Fruit fly (Drosophila melanogaster) whole organism, embryonic: ENCODE data around the gene Kat60.
A peak's percentile ranks its signal among the peaks of the same experiment; 100 is the strongest.

Experiments used
- CG10147 ChIP-seq: fragments of 200-800 bp; sonication (Bioruptor generic); optimal IDR thresholded peaks from 2 replicates; lab custom pipeline; 2019; ENCODE audit warnings: missing biosample characterization, mild to moderate bottlenecking, missing genetic modification characterization, moderate library complexity
- CG10274 ChIP-seq: fragments of 200-800 bp; sonication (Bioruptor generic); optimal IDR thresholded peaks from 3 replicates; lab custom pipeline; 2017; ENCODE audit warnings: missing biosample characterization, mild to moderate bottlenecking, missing genetic modification characterization
- CG11560 ChIP-seq: fragments of 200-800 bp; sonication (Bioruptor generic); IDR thresholded peaks from 3 replicates; pipeline ENCODE4 v1.3.6; 2022; ENCODE audit warnings: missing biosample characterization, missing genetic modification characterization
- CG12071 ChIP-seq: fragments of 200-800 bp; sonication (Bioruptor generic); optimal IDR thresholded peaks from 3 replicates; lab custom pipeline; 2018; ENCODE audit warnings: missing biosample characterization, mild to moderate bottlenecking, missing genetic modification characterization
- CG12155 ChIP-seq: fragments of 200-800 bp; sonication (Bioruptor generic); optimal IDR thresholded peaks from 3 replicates; lab custom pipeline; 2016; ENCODE audit warnings: missing biosample characterization, missing genetic modification characterization
- CG12299 ChIP-seq: fragments of 200-800 bp; sonication (Bioruptor generic); optimal IDR thresholded peaks from 2 replicates; lab custom pipeline; 2018; ENCODE audit warnings: missing biosample characterization, mild to moderate bottlenecking, missing genetic modification characterization
- CG13624 ChIP-seq: fragments of 200-800 bp; sonication (Bioruptor generic); optimal IDR thresholded peaks from 2 replicates; lab custom pipeline; 2016; ENCODE audit warnings: missing biosample characterization, missing genetic modification characterization
- CG14014 ChIP-seq: fragments of 200-800 bp; sonication (Bioruptor generic); IDR thresholded peaks from 2 replicates; pipeline ENCODE4 v1.3.6; 2022; ENCODE audit warnings: missing biosample characterization, missing genetic modification characterization
- CG17328 ChIP-seq: fragments of 200-800 bp; sonication (Bioruptor generic); IDR thresholded peaks from 2 replicates; pipeline ENCODE4 v1.3.6; 2022; ENCODE audit warnings: missing biosample characterization, missing genetic modification characterization
- CG30403 ChIP-seq: fragments of 200-800 bp; sonication (Bioruptor generic); optimal IDR thresholded peaks from 3 replicates; lab custom pipeline; 2016; ENCODE audit warnings: missing biosample characterization, missing genetic modification characterization
- CG3847 ChIP-seq: fragments of 200-800 bp; sonication (Bioruptor generic); IDR thresholded peaks from 2 replicates; pipeline ENCODE4 v1.3.6; 2022; ENCODE audit warnings: missing biosample characterization, missing genetic modification characterization
- CG4424 ChIP-seq: fragments of 200-800 bp; sonication (Bioruptor generic); optimal IDR thresholded peaks from 3 replicates; lab custom pipeline; 2016; ENCODE audit warnings: missing biosample characterization, missing genetic modification characterization
- CG5245 ChIP-seq: fragments of 200-800 bp; sonication (Bioruptor generic); optimal IDR thresholded peaks from 3 replicates; lab custom pipeline; 2016; ENCODE audit warnings: missing biosample characterization, missing genetic modification characterization
- CG7987 ChIP-seq: fragments of 200-800 bp; sonication (Bioruptor generic); optimal IDR thresholded peaks from 2 replicates; lab custom pipeline; 2018; ENCODE audit warnings: missing biosample characterization, mild to moderate bottlenecking, missing genetic modification characterization, moderate library complexity
- CG8089 ChIP-seq: fragments of 200-800 bp; sonication (Bioruptor generic); optimal IDR thresholded peaks from 3 replicates; lab custom pipeline; 2016; ENCODE audit warnings: missing biosample characterization, missing genetic modification characterization
- CTCF ChIP-seq: fragments of 200-800 bp; sonication (Bioruptor generic); optimal IDR thresholded peaks from 2 replicates; lab custom pipeline; 2017; ENCODE audit warnings: missing biosample characterization, mild to moderate bottlenecking, missing genetic modification characterization, moderate library complexity
- Drgx ChIP-seq: fragments of 200-800 bp; sonication (Bioruptor generic); IDR thresholded peaks from 2 replicates; pipeline ENCODE4 v1.3.6; 2022; ENCODE audit warnings: missing biosample characterization, missing genetic modification characterization
- Elba2 ChIP-seq: fragments of 200-800 bp; sonication (Bioruptor generic); optimal IDR thresholded peaks from 3 replicates; lab custom pipeline; 2016; ENCODE audit warnings: missing biosample characterization, missing genetic modification characterization
- Gsc ChIP-seq: fragments of 200-800 bp; sonication (Bioruptor generic); IDR thresholded peaks from 2 replicates; pipeline ENCODE4 v1.3.6; 2022; ENCODE audit warnings: missing biosample characterization, missing genetic modification characterization
- H15 ChIP-seq: fragments of 200-800 bp; sonication (Bioruptor generic); IDR thresholded peaks from 3 replicates; pipeline ENCODE4 v1.3.6; 2022; ENCODE audit warnings: missing biosample characterization, missing genetic modification characterization
- HLH54F ChIP-seq: fragments of 200-800 bp; sonication (Bioruptor generic); optimal IDR thresholded peaks from 3 replicates; lab custom pipeline; 2016; ENCODE audit warnings: missing biosample characterization, missing genetic modification characterization
- Hmx ChIP-seq: fragments of 200-800 bp; sonication (Bioruptor generic); optimal IDR thresholded peaks from 2 replicates; lab custom pipeline; 2016; ENCODE audit warnings: missing biosample characterization, missing genetic modification characterization
- Hsf ChIP-seq: fragments of 200-800 bp; sonication (Bioruptor generic); optimal IDR thresholded peaks from 3 replicates; lab custom pipeline; 2016; ENCODE audit warnings: missing biosample characterization, missing genetic modification characterization
- NC2α ChIP-seq: fragments of 200-800 bp; sonication (Bioruptor generic); optimal IDR thresholded peaks from 2 replicates; lab custom pipeline; 2016; ENCODE audit warnings: missing biosample characterization, missing genetic modification characterization
- Nf-YB ChIP-seq: fragments of 200-800 bp; sonication (Bioruptor generic); optimal IDR thresholded peaks from 3 replicates; lab custom pipeline; 2019; ENCODE audit warnings: missing biosample characterization, mild to moderate bottlenecking, missing genetic modification characterization, moderate library complexity
- chif ChIP-seq, 2 experiments: fragments of 200-800 bp; sonication (Bioruptor generic); optimal IDR thresholded peaks; 3 replicates each; lab custom pipeline; 2016; ENCODE audit warnings: missing biosample characterization in 2 of 2, missing genetic modification characterization in 2 of 2
- cwo ChIP-seq: fragments of 200-800 bp; sonication (Bioruptor generic); optimal IDR thresholded peaks from 3 replicates; lab custom pipeline; 2017; ENCODE audit warnings: missing biosample characterization, missing genetic modification characterization, mild to moderate bottlenecking, moderate library complexity, missing genetic modification reagents
- danr ChIP-seq: fragments of 200-800 bp; sonication (Bioruptor generic); IDR thresholded peaks from 2 replicates; pipeline ENCODE4 v1.3.6; 2022; ENCODE audit warnings: missing biosample characterization, missing genetic modification characterization
- dmrt99B ChIP-seq: fragments of 200-800 bp; sonication (Bioruptor generic); optimal IDR thresholded peaks from 2 replicates; lab custom pipeline; 2018; ENCODE audit warnings: missing biosample characterization, mild to moderate bottlenecking, missing genetic modification characterization, moderate library complexity
- eyg ChIP-seq: fragments of 200-800 bp; sonication (Bioruptor generic); optimal IDR thresholded peaks from 3 replicates; lab custom pipeline; 2016; ENCODE audit warnings: missing biosample characterization, missing genetic modification characterization
- gt ChIP-seq: fragments of 200-800 bp; sonication (Bioruptor generic); IDR thresholded peaks from 2 replicates; pipeline ENCODE4 v1.3.6; 2022; ENCODE audit warnings: missing biosample characterization, missing genetic modification characterization
- her ChIP-seq: fragments of 200-800 bp; sonication (Bioruptor generic); optimal IDR thresholded peaks from 2 replicates; lab custom pipeline; 2016; ENCODE audit warnings: missing biosample characterization, missing genetic modification characterization
- ken ChIP-seq: fragments of 200-800 bp; sonication (Bioruptor generic); IDR thresholded peaks from 3 replicates; pipeline ENCODE4 v1.3.6; 2022; ENCODE audit warnings: missing biosample characterization, missing genetic modification characterization
- pan ChIP-seq, 4 experiments: fragments of >200 bp in 3 of 4; fragments of 200-800 bp in 1 of 4; sonication (Bioruptor generic) in 1 of 4; optimal IDR thresholded peaks in 3 of 4; IDR thresholded peaks in 1 of 4; 2 replicates each; pipeline versions ENCODE4 v1.3.6 to Lab custom; 2017 to 2022; ENCODE audit warnings: missing biosample characterization in 2 of 4, missing genetic modification characterization in 2 of 4, mixed read lengths in 1 of 4
- prd ChIP-seq, 3 experiments: fragments of >200 bp in 2 of 3; fragments of 200-800 bp in 1 of 3; sonication (Bioruptor generic) in 1 of 3; optimal IDR thresholded peaks in 2 of 3; IDR thresholded peaks in 1 of 3; 2 replicates in 2 of 3; 3 replicates in 1 of 3; pipeline versions ENCODE4 v1.3.6 to Lab custom; 2017 to 2022; ENCODE audit warnings: missing biosample characterization in 1 of 3, missing genetic modification characterization in 1 of 3
- ranshi ChIP-seq: fragments of 200-800 bp; sonication (Bioruptor generic); IDR thresholded peaks from 2 replicates; pipeline ENCODE4 v1.3.6; 2022; ENCODE audit warnings: missing biosample characterization, missing genetic modification characterization
- sim ChIP-seq: fragments of 200-800 bp; sonication (Bioruptor generic); IDR thresholded peaks from 2 replicates; pipeline ENCODE4 v1.3.6; 2022; ENCODE audit warnings: missing biosample characterization, missing genetic modification characterization
- sr ChIP-seq: fragments of 200-800 bp; sonication (Bioruptor generic); IDR thresholded peaks from 3 replicates; pipeline ENCODE4 v1.3.6; 2022; ENCODE audit warnings: missing biosample characterization, missing genetic modification characterization
- tap ChIP-seq: fragments of 200-800 bp; optimal IDR thresholded peaks from 3 replicates; lab custom pipeline; 2019; ENCODE audit warnings: missing biosample characterization, mild to moderate bottlenecking, missing genetic modification characterization, moderate library complexity
- vnd ChIP-seq: fragments of 200-800 bp; sonication (Bioruptor generic); IDR thresholded peaks from 3 replicates; pipeline ENCODE4 v1.3.6; 2022; ENCODE audit warnings: missing biosample characterization, missing genetic modification characterization; ENCODE audit not compliant: partially characterized antibody
- z ChIP-seq: fragments of 200-800 bp; sonication (Bioruptor generic); IDR thresholded peaks from 3 replicates; pipeline ENCODE4 v1.3.6; 2022; ENCODE audit warnings: missing biosample characterization, missing genetic modification characterization

The Kat60 gene

dm6 chr3R:5250530-5251242, 18.7 kb upstream of the Kat60 start (continued):
- no peak for TF ChIP-seq HLH54F (GFP tag; lab: Kevin White, UChicago)
- TF ChIP-seq prd (optimal IDR thresholded peaks at IDR 0.05; lab: Kevin White, UChicago), result no peak
- TF ChIP-seq prd (GFP tag; IDR thresholded peaks at IDR 0.05; lab: Robert Waterston, UW), result peak; percentile 21; the same call in 1 of the 3 replicates
- TF ChIP-seq CG7987 (GFP tag; lab: Kevin White, UChicago), result no peak
- TF ChIP-seq eyg, result peak; percentile 2
- no peak for TF ChIP-seq CG10147 (GFP tag; lab: Kevin White, UChicago)
- TF ChIP-seq CG10274 (GFP tag; lab: Kevin White, UChicago), result no peak
- TF ChIP-seq sim (GFP tag; lab: Robert Waterston, UW), result no peak
- no peak for TF ChIP-seq tap (tag; lab: Kevin White, UChicago)
- TF ChIP-seq CG14014, result no peak
- TF ChIP-seq CG3847 (GFP tag; lab: Robert Waterston, UW), result no peak
- no peak for TF ChIP-seq CG12299 (tag; lab: Kevin White, UChicago)
- TF ChIP-seq NC2α (GFP tag; lab: Kevin White, UChicago), result no peak
- TF ChIP-seq CG8089 (GFP tag; lab: Kevin White, UChicago), result no peak
- no peak for TF ChIP-seq Gsc
- no peak for TF ChIP-seq chif (GFP tag; optimal IDR thresholded peaks at IDR 0.05; lab: Kevin White, UChicago)
- TF ChIP-seq H15 (GFP tag; lab: Robert Waterston, UW), result no peak
- TF ChIP-seq Hmx (GFP tag; lab: Kevin White, UChicago), result no peak
- TF ChIP-seq Elba2 (GFP tag; lab: Kevin White, UChicago), result no peak
- TF ChIP-seq CG30403 (GFP tag; lab: Kevin White, UChicago), result peak; percentile 1
- TF ChIP-seq sr (GFP tag; lab: Robert Waterston, UW), result no peak
- TF ChIP-seq Hsf, result peak; percentile 7
- TF ChIP-seq cwo, result no peak
- peak; percentile 9 for TF ChIP-seq dmrt99B (tag; lab: Kevin White, UChicago)
- peak; percentile 7 for TF ChIP-seq CG4424 (GFP tag; lab: Kevin White, UChicago)
- TF ChIP-seq CG12071 (GFP tag; lab: Kevin White, UChicago), result no peak
- no peak for TF ChIP-seq z (GFP tag; lab: Robert Waterston, UW)
- TF ChIP-seq CG17328 (GFP tag; lab: Robert Waterston, UW), result 0 out of 2 replicates have a peak, but pooled peaks have one; percentile 19
- peak; percentile 11 for TF ChIP-seq CG13624
- TF ChIP-seq pan (optimal IDR thresholded peaks at IDR 0.05; lab: Kevin White, UChicago), result no peak
- peak in 1 of 2 experiments; percentile 27 for TF ChIP-seq pan (GFP tag; optimal IDR thresholded peaks at IDR 0.05 in 1 of 2, IDR thresholded peaks at IDR 0.05 in 1 of 2)
- peak; percentile 3 for TF ChIP-seq CG5245 (GFP tag; lab: Kevin White, UChicago)
- TF ChIP-seq CG11560, result no peak
- TF ChIP-seq vnd (GFP tag; lab: Robert Waterston, UW), result no peak
- TF ChIP-seq ranshi (GFP tag; lab: Robert Waterston, UW), result no peak
- TF ChIP-seq Drgx (GFP tag; lab: Robert Waterston, UW), result peak; percentile 46
- TF ChIP-seq CTCF (GFP tag; lab: Kevin White, UChicago), result no peak
- TF ChIP-seq CG12155 (GFP tag; lab: Kevin White, UChicago), result peak; percentile 1
- no peak for TF ChIP-seq ken
- TF ChIP-seq her, result no peak
- no peak for TF ChIP-seq gt (GFP tag; lab: Robert Waterston, UW)
- no peak for TF ChIP-seq Nf-YB (GFP tag; lab: Kevin White, UChicago)
- no peak for TF ChIP-seq danr (GFP tag; lab: Robert Waterston, UW)
